Worm (Caenorhabditis elegans): Measurements from ENCODE around the gene unc-60.

DNA sequence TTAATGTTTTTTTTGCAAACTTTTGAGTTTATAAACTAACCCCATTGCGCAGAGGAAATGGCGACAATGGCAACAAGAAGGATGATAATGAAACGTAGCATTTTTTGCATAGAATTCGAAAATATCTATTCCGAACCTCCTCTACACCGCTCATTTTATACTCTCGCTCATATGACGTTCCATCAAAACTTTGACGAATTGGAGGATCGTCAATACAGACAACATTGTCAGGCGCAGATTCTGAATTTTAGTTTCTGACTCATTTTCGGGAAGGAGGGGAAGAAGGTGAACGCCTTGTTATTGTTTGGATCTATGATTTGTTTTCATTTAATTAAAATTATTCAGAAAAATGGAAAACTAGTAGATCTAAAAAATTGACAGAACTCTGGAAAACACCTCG, 30.7 kb upstream of the unc-60 start, which contains the start of gene cnc-1:
- TF ChIP-seq ztf-22 (GFP tag; optimal IDR thresholded peaks at IDR 0.05) = no peak
- no peak for TF ChIP-seq attf-6 (GFP tag; IDR thresholded peaks at IDR 0.05)
- no peak for TF ChIP-seq lsy-27 (tag; optimal IDR thresholded peaks at IDR 0.05; ENCODE audit: borderline replicate concordance, insufficient read depth)
- no peak for TF ChIP-seq xnd-1 (tag; optimal IDR thresholded peaks at IDR 0.05)
- TF ChIP-seq lin-35 (GFP tag; optimal IDR thresholded peaks at IDR 0.05) = no peak

All from whole organism, young adult.